Fruit fly (Drosophila melanogaster) whole organism, wandering third instar larva: ENCODE measurements around the gene Pgant35A.

Source experiments
- CG32264 ChIP-seq: fragments of 200-800 bp; sonication (Bioruptor generic); optimal IDR thresholded peaks from 2 replicates; lab custom pipeline; 2016; ENCODE audit warnings: missing biosample characterization, missing genetic modification characterization
- Dfd ChIP-seq: fragments of >200 bp; optimal IDR thresholded peaks from 2 replicates; lab custom pipeline; 2017; ENCODE audit warnings: missing biosample characterization, missing genetic modification characterization
- Myc ChIP-seq: fragments of >200 bp; optimal IDR thresholded peaks from 2 replicates; lab custom pipeline; 2017
- Vsx2 ChIP-seq: fragments of 200-300, 225-300 bp; sonication (Bioruptor generic); optimal IDR thresholded peaks from 2 replicates; lab custom pipeline; 2018; ENCODE audit warnings: missing biosample characterization, missing genetic modification characterization; ENCODE audit not compliant: partially characterized antibody
- br ChIP-seq: fragments of 200-800 bp; sonication (Bioruptor generic); optimal IDR thresholded peaks from 2 replicates; lab custom pipeline; 2016; ENCODE audit warnings: missing biosample characterization, missing genetic modification characterization
- dl ChIP-seq, 2 experiments: fragments of 175-275, 200-275 bp in 1 of 2; fragments of 200-275 bp in 1 of 2; sonication (Bioruptor generic); optimal IDR thresholded peaks; lab custom pipeline; 2018; ENCODE audit warnings: mild to moderate bottlenecking in 2 of 2, missing biosample characterization in 2 of 2, missing genetic modification characterization in 2 of 2, moderate library complexity in 2 of 2; ENCODE audit not compliant: partially characterized antibody in 2 of 2, insufficient read depth in 1 of 2
- ey ChIP-seq: fragments of 200-800 bp; sonication (Bioruptor generic); optimal IDR thresholded peaks from 2 replicates; lab custom pipeline; 2016; ENCODE audit warnings: missing biosample characterization, missing genetic modification characterization
- jim ChIP-seq: fragments of 175-275, 200-325 bp; sonication (Bioruptor generic); optimal IDR thresholded peaks from 2 replicates; lab custom pipeline; 2016; ENCODE audit warnings: missing biosample characterization, mild to moderate bottlenecking, missing genetic modification characterization
- usp ChIP-seq: fragments of >200 bp; optimal IDR thresholded peaks from 2 replicates; lab custom pipeline; 2017; ENCODE audit warnings: missing biosample characterization, missing genetic modification characterization

- TF ChIP-seq CG32264 (GFP tag; lab: Kevin White, UChicago): no peak
- no peak for TF ChIP-seq br
- no peak for TF ChIP-seq ey (GFP tag; lab: Kevin White, UChicago)
- no peak for TF ChIP-seq jim (GFP tag; lab: Kevin White, UChicago)
- TF ChIP-seq dl (GFP tag; optimal IDR thresholded peaks at IDR 0.05; lab: Kevin White, UChicago; ENCODE audit: insufficient read depth in 1 of 2, partially characterized antibody in 2 of 2): no peak
- no peak for TF ChIP-seq usp
- TF ChIP-seq Vsx2: no peak
- no peak for TF ChIP-seq Dfd (GFP tag; lab: Kevin White, UChicago)
- no peak for TF ChIP-seq Myc (lab: Kevin White, UChicago)
Measured at dm6 chr2L:14351441-14352127, 7.5 kb upstream of the Pgant35A start, which contains the start of gene CG43052.
